Worm (Caenorhabditis elegans): Measurements from ENCODE around the gene imp-2.

- no peak for TF ChIP-seq ama-1 (optimal IDR thresholded peaks at IDR 0.05)
- TF ChIP-seq snpc-4 (tag; optimal IDR thresholded peaks at IDR 0.05), result no peak
- TF ChIP-seq nhr-76 (tag; optimal IDR thresholded peaks at IDR 0.05), result no peak
- no peak for TF ChIP-seq elt-3 (tag; optimal IDR thresholded peaks at IDR 0.05)
- no peak for TF ChIP-seq nhr-237 (tag; optimal IDR thresholded peaks at IDR 0.05)
- TF ChIP-seq nhr-77 (tag; optimal IDR thresholded peaks at IDR 0.05), result no peak
- no peak for TF ChIP-seq mdl-1 (tag; optimal IDR thresholded peaks at IDR 0.05)
- TF ChIP-seq fkh-10 (GFP tag; optimal IDR thresholded peaks at IDR 0.05), result no peak
Observed at ce11 chrIV:11082153-11082552, 36.5 kb downstream of the imp-2 start, which contains the start of gene let-70.
